Worm (Caenorhabditis elegans) whole organism, early embryonic: ENCODE measurements around the gene F49C12.11.

Source experiments
- B0310.2 ChIP-seq: sonication (generic microtip); optimal IDR thresholded peaks from 2 replicates; lab custom pipeline; 2016; ENCODE audit warnings: mild to moderate bottlenecking, missing genetic modification characterization, missing compliant biosample characterization
- F13C5.2 ChIP-seq: sonication (generic microtip); optimal IDR thresholded peaks from 2 replicates; lab custom pipeline; 2017; ENCODE audit warnings: mild to moderate bottlenecking, missing genetic modification characterization, inconsistent platforms, missing compliant biosample characterization
- aly-1 ChIP-seq: sonication (generic microtip); optimal IDR thresholded peaks from 2 replicates; lab custom pipeline; 2016; ENCODE audit warnings: missing genetic modification characterization, missing compliant biosample characterization
- ama-1 ChIP-seq: fragments of 150-350 bp; optimal IDR thresholded peaks from 2 replicates; lab custom pipeline; 2014
- ceh-13 ChIP-seq: fragments of 200-800 bp; sonication (Bioruptor generic); optimal IDR thresholded peaks from 2 replicates; lab custom pipeline; 2018; ENCODE audit warnings: mild to moderate bottlenecking, missing genetic modification characterization, missing compliant biosample characterization
- ceh-36 ChIP-seq: sonication (generic microtip); optimal IDR thresholded peaks from 2 replicates; lab custom pipeline; 2016; ENCODE audit warnings: missing genetic modification characterization, inconsistent platforms, missing compliant biosample characterization
- ets-7 ChIP-seq: sonication (generic microtip); optimal IDR thresholded peaks from 2 replicates; lab custom pipeline; 2016; ENCODE audit warnings: missing genotype, missing genetic modification characterization, missing compliant biosample characterization
- flt-1 ChIP-seq: fragments of 200-800 bp; sonication (Bioruptor generic); IDR thresholded peaks from 2 replicates; pipeline ENCODE4 v1.3.6; 2022; ENCODE audit warnings: missing genetic modification characterization, missing compliant biosample characterization
- hmbx-1 ChIP-seq: sonication (generic microtip); optimal IDR thresholded peaks from 2 replicates; lab custom pipeline; 2016; ENCODE audit warnings: mild to moderate bottlenecking, missing genetic modification characterization, missing compliant biosample characterization
- hmg-4 ChIP-seq: fragments of 200-800 bp; sonication (Bioruptor generic); optimal IDR thresholded peaks from 2 replicates; lab custom pipeline; 2018; ENCODE audit warnings: mild to moderate bottlenecking, missing genetic modification characterization, missing compliant biosample characterization
- hnd-1 ChIP-seq: sonication (generic microtip); optimal IDR thresholded peaks from 2 replicates; lab custom pipeline; 2016; ENCODE audit warnings: missing genetic modification characterization, missing compliant biosample characterization
- pes-1 ChIP-seq: fragments of 200-800 bp; sonication (Bioruptor generic); IDR thresholded peaks from 2 replicates; pipeline ENCODE4 v1.3.6; 2022; ENCODE audit warnings: missing genetic modification reagents, missing genetic modification characterization, missing compliant biosample characterization
- scrt-1 ChIP-seq: fragments of 200-800 bp; sonication (Bioruptor generic); IDR thresholded peaks from 2 replicates; pipeline ENCODE4 v1.3.6; 2022; ENCODE audit warnings: missing genetic modification characterization, missing compliant biosample characterization
- sea-1 ChIP-seq: fragments of 200-800 bp; sonication (Bioruptor generic); conservative IDR thresholded peaks from 2 replicates; pipeline ENCODE4 v1.3.6; 2022; ENCODE audit warnings: missing genetic modification characterization, missing compliant biosample characterization
- tbx-11 ChIP-seq: fragments of 200-800 bp; sonication (Bioruptor generic); IDR thresholded peaks from 2 replicates; pipeline ENCODE4 v1.3.6; 2022; ENCODE audit warnings: missing genetic modification characterization, missing compliant biosample characterization
- tbx-37 ChIP-seq: fragments of 200-800 bp; sonication (Bioruptor generic); conservative IDR thresholded peaks from 2 replicates; pipeline ENCODE4 v1.3.6; 2022; ENCODE audit warnings: missing genetic modification reagents, missing genetic modification characterization, missing compliant biosample characterization
- tra-4 ChIP-seq: sonication (generic microtip); optimal IDR thresholded peaks from 2 replicates; lab custom pipeline; 2017; ENCODE audit warnings: missing genetic modification characterization, missing compliant biosample characterization

Gene F49C12.11

ce11 chrIV:9353728-9354127 lies 34.5 kb downstream of the F49C12.11 start:
- TF ChIP-seq tbx-37 (GFP tag; lab: Robert Waterston, UW), result no peak
- no peak for TF ChIP-seq tra-4 (tag; lab: Kevin White, UChicago)
- TF ChIP-seq ceh-36 (tag; lab: Kevin White, UChicago), result no peak
- TF ChIP-seq flt-1 (GFP tag; lab: Robert Waterston, UW), result no peak
- no peak for TF ChIP-seq aly-1 (tag; lab: Kevin White, UChicago)
- no peak for TF ChIP-seq sea-1 (GFP tag; lab: Robert Waterston, UW)
- no peak for TF ChIP-seq F13C5.2
- TF ChIP-seq hmg-4 (GFP tag; lab: Kevin White, UChicago), result no peak
- TF ChIP-seq ets-7 (tag; lab: Kevin White, UChicago), result no peak
- no peak for TF ChIP-seq hmbx-1

- TF ChIP-seq hnd-1 (no peak), ama-1 (no peak), aly-1 (tag; lab: Kevin White, UChicago) (no peak), scrt-1 (GFP tag; lab: Robert Waterston, UW) (no peak)
Measured at ce11 chrIV:9366411-9366810, 47.2 kb downstream of the F49C12.11 start, which contains the start of gene pezo-1. TSS of gene pezo-1 (minus strand) at chrIV:9366511.

ce11 chrIV:9367852-9368627 lies 48.9 kb downstream of the F49C12.11 start:
- TF ChIP-seq tbx-37 (GFP tag; lab: Robert Waterston, UW), result no peak
- no peak for TF ChIP-seq pes-1 (GFP tag; lab: Robert Waterston, UW)
- no peak for TF ChIP-seq scrt-1 (GFP tag; lab: Robert Waterston, UW)
- no peak for TF ChIP-seq hmbx-1
- no peak for TF ChIP-seq ama-1
- no peak for TF ChIP-seq F13C5.2
- no peak for TF ChIP-seq tbx-11 (GFP tag; lab: Robert Waterston, UW)
- no peak for TF ChIP-seq aly-1 (tag; lab: Kevin White, UChicago)
- TF ChIP-seq ets-7 (tag; lab: Kevin White, UChicago), result no peak
- TF ChIP-seq hnd-1, result no peak
- no peak for TF ChIP-seq ceh-13 (GFP tag; lab: Kevin White, UChicago)
- TF ChIP-seq hmg-4 (GFP tag; lab: Kevin White, UChicago), result no peak
- TF ChIP-seq B0310.2 (tag; lab: Kevin White, UChicago), result no peak
- no peak for TF ChIP-seq ceh-36 (tag; lab: Kevin White, UChicago)
